Worm (Caenorhabditis elegans): ENCODE results near the gene gfm-1.
"Not testable (repeated sequence)": the region's sequence is repeated elsewhere in the genome, so short reads cannot be mapped to it uniquely, and the experiment has no call there.

Gene gfm-1

ce11 chrII:13080607-13081006, 36.7 kb upstream of the gfm-1 start, which contains the start of gene Y81G3A.2:
Gene Y81G3A.2, plus strand, starts transcription at chrII:13080907.
- TF ChIP-seq nhr-237 (tag; optimal IDR thresholded peaks at IDR 0.05); lin-35 (GFP tag; optimal IDR thresholded peaks at IDR 0.05); lin-14 (GFP tag; optimal IDR thresholded peaks at IDR 0.05): not testable (repeated sequence)

ce11 chrII:13082403-13082802, 34.9 kb upstream of the gfm-1 start, which contains the start of gene Y81G3A.6:
Gene Y81G3A.6, minus strand, starts transcription at chrII:13082503.
- not testable (repeated sequence) for TF ChIP-seq ets-5 (GFP tag; IDR thresholded peaks at IDR 0.05); ceh-8 (GFP tag; optimal IDR thresholded peaks at IDR 0.05); dsc-1 (tag; optimal IDR thresholded peaks at IDR 0.05)

ce11 chrII:13083752-13084214, 33.5 kb upstream of the gfm-1 start, which contains the start of the genes Y81G3A.1 and gcn-2:
Gene Y81G3A.1, minus strand, starts transcription at chrII:13083926.
Gene gcn-2, plus strand, starts transcription at chrII:13084164.
- TF ChIP-seq ztf-11 (tag; optimal IDR thresholded peaks at IDR 0.05) (peak in 1 of 2 experiments; percentile 5), dsc-1 (tag; optimal IDR thresholded peaks at IDR 0.05) (peak; percentile 65), snpc-4 (tag; optimal IDR thresholded peaks at IDR 0.05) (peak; percentile 71), snu-23 (GFP tag; optimal IDR thresholded peaks at IDR 0.05) (peak; percentile 66), nhr-90 (tag; optimal IDR thresholded peaks at IDR 0.05; ENCODE audit: poor library complexity) (peak; percentile 56), zip-4 (GFP tag; optimal IDR thresholded peaks at IDR 0.05) (peak; percentile 23), lin-15B (tag; optimal IDR thresholded peaks at IDR 0.05) (peak; percentile 38), nhr-71 (tag; optimal IDR thresholded peaks at IDR 0.05) (peak; percentile 71), dpl-1 (GFP tag; optimal IDR thresholded peaks at IDR 0.05) (peak; percentile 95 to 97 (median 97)), nhr-20 (tag; optimal IDR thresholded peaks at IDR 0.05) (peak; percentile 51), efl-1 (optimal IDR thresholded peaks at IDR 0.05) (peak; percentile 97 to 98), efl-1 (GFP tag; optimal IDR thresholded peaks at IDR 0.05 in 1 of 2) (peak; percentile 98 to 100), ceh-63 (GFP tag; optimal IDR thresholded peaks at IDR 0.05) (no peak), jun-1 (tag; optimal IDR thresholded peaks at IDR 0.05) (no peak), xbp-1 (tag; optimal IDR thresholded peaks at IDR 0.05) (peak; percentile 60), isw-1 (GFP tag; IDR thresholded peaks at IDR 0.05) (peak; percentile 45), fkh-8 (tag; optimal IDR thresholded peaks at IDR 0.05) (peak; percentile 16), lsy-2 (tag; optimal IDR thresholded peaks at IDR 0.05) (peak; percentile 64 to 76), ets-5 (GFP tag; IDR thresholded peaks at IDR 0.05) (no peak), swsn-7 (tag; optimal IDR thresholded peaks at IDR 0.05) (peak; percentile 65), nhr-47 (tag; optimal IDR thresholded peaks at IDR 0.05) (peak; percentile 77), C16A3.4 (tag; optimal IDR thresholded peaks at IDR 0.05) (peak; percentile 47), hlh-17 (GFP tag; optimal IDR thresholded peaks at IDR 0.05; ENCODE audit: borderline replicate concordance) (no peak), lin-39 (tag; optimal IDR thresholded peaks at IDR 0.05) (peak; percentile 9), mab-9 (GFP tag; IDR thresholded peaks at IDR 0.05) (peak; percentile 26; the same call in 1 of the 2 replicates), mef-2 (tag; optimal IDR thresholded peaks at IDR 0.05) (no peak), ceh-82 (tag; optimal IDR thresholded peaks at IDR 0.05) (peak; percentile 50 to 64 (median 62)), fkh-4 (tag; optimal IDR thresholded peaks at IDR 0.05; ENCODE audit: borderline replicate concordance) (no peak), nhr-85 (tag) (peak; percentile 60), unc-130 (tag; optimal IDR thresholded peaks at IDR 0.05) (peak; percentile 43), F16B12.6 (tag; optimal IDR thresholded peaks at IDR 0.05) (peak; percentile 97), tbx-2 (tag; optimal IDR thresholded peaks at IDR 0.05) (peak; percentile 68), rnt-1 (tag; optimal IDR thresholded peaks at IDR 0.05) (peak; percentile 74), blmp-1 (tag; optimal IDR thresholded peaks at IDR 0.05) (peak; percentile 84), nhr-19 (GFP tag; conservative IDR thresholded peaks at IDR 0.05) (peak; percentile 69), unc-86 (tag; optimal IDR thresholded peaks at IDR 0.05) (peak; percentile 11), lin-13 (GFP tag; optimal IDR thresholded peaks at IDR 0.05) (peak; percentile 43), elt-2 (tag; optimal IDR thresholded peaks at IDR 0.05) (no peak), aly-2 (tag; optimal IDR thresholded peaks at IDR 0.05) (peak; percentile 24), nhr-77 (tag; optimal IDR thresholded peaks at IDR 0.05) (no peak), ceh-8 (GFP tag; optimal IDR thresholded peaks at IDR 0.05) (no peak), lin-35 (GFP tag; optimal IDR thresholded peaks at IDR 0.05) (peak; percentile 97 to 98), ztf-4 (tag; optimal IDR thresholded peaks at IDR 0.05) (no peak), C04F5.9 (tag; optimal IDR thresholded peaks at IDR 0.05) (peak; percentile 22), irx-1 (tag; optimal IDR thresholded peaks at IDR 0.05) (peak; percentile 52)
